Fruit fly (Drosophila melanogaster): ENCODE results near the gene CG31917.

CG31917 gene

DNA sequence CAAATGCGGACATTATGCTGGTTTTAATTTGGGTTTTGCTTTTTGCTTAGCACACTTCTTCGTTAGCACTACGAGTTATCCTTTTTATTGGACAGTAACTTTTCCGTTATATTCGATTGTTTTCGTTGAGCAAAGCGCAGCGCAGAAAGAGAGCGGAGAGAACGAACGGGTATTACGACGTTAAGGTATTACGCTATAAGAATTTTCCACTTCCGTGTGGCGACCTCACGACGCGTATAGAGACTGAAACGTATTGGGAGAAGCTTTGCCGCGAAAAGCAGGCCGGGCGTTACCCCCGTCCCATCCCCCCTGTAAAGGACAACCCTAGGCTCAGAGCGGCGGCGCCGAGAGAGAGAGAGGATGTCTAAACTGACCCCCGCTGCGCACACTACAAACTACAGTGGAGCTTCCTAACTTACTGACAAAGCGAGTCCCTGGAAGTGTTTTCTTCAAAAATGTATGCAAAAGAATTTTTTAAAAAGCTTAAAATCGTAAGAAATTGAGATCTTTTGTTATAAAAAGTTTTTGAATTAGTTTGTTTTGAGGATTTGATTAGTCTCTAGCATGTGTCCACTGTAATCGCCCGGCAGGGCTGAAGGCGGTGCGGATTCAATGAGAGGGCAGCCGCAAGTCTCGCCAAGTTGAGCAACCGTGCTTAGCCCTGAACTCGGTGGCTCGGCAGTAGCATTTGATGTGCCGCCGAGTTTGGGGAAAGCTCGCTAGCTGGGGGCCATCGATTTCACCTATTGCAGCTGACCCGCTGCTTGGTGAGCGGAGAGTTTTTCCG is 5.8 kb downstream of the CG31917 start:
- peak; percentile 87 for TF ChIP-seq noc (tag; optimal IDR thresholded peaks at IDR 0.05)

DNA sequence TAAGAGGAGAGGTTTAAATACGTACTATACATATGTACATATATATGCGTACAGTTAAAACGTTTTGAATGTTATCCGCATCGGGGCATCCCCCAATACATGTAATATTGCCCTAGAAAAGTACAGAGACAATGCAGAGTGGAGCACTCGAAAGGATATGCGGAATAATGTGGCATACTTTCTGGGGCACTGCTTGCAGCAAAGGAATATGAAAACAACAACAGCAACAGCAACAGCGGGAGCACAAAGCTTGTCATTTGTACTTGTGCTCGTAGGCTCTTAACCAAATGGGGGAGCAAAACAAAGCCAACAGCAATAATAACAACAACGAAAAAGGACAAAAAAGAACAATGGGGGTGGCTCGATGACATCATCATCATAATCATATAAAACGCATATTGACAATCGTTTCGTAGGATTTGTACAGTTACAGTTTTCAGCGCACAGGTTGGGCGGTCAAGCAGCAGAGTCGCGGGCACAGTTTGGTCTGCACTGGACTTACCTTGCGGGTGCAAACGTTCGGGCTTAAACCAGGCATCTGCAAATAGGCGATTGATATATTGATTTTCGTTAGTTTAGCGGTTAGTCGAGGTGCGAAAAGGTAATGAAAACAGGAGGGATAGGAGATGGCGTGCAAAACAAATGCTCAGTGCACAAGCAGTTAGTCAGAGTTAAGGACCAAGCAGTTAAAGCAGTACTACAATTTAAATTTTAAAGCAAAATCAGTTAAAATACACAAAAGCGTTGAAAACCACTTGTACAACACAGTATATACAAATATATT is 6.8 kb downstream of the CG31917 start:
- TF ChIP-seq noc (tag; optimal IDR thresholded peaks at IDR 0.05): no peak

DNA sequence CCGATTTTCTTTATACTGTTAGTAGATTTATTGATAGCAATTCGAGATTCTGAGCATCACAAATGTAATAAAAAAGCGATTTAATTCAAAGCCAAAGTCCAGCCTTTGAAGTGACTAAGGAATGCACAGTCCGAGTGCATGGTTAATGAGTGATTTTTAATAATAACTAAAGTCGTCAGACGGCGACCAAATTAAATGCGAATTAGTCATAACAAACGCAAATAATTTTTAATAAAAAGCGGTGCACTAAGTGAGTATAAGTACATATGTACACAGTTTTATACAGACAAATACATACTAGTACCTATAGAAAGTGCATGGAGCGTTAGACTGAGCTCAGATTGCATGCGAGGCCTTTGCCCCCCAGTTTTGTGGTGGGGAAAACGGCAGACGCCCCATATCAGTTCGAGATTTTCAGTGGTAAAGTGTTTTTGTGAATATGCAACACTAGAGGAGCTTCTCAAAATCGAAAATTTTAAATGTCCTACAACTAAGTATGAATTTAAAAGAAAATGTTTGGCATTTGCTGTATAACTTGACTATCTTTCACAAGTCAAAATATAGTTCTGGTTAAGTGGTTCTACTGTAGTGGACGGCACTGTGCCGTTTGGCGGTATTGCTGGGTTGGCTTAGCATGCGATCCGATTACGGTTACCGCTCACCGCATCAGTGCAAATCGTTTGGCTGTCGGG is 7.8 kb downstream of the CG31917 start:
- TF ChIP-seq noc (tag; optimal IDR thresholded peaks at IDR 0.05): no peak

DNA sequence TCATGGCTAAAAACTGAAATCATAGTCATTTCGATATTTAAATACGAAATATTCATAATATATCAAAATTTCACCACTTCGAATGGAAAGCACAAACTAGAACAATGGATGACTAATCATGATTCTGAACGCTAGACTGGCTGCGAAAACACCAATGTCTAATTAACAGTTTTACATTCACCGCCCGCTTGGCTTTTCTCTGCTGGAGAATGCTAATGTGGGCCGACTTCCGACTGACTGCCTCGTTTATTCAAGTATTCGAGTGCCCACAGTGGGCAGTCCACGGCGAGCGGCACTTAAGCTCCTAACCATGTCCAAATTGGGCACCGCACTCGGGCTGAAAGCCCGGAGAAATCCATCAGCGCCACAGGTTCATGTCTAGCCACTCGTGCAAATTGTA is 8.6 kb downstream of the CG31917 start:
- no peak for TF ChIP-seq noc (tag; optimal IDR thresholded peaks at IDR 0.05)

- TF ChIP-seq noc (tag; optimal IDR thresholded peaks at IDR 0.05): no peak
Measured at dm6 chr2L:5001582-5001929, 9.1 kb downstream of the CG31917 start.

- no peak for TF ChIP-seq noc (tag; optimal IDR thresholded peaks at IDR 0.05)
Measured at dm6 chr2L:5000919-5001581, 9.6 kb downstream of the CG31917 start.

DNA sequence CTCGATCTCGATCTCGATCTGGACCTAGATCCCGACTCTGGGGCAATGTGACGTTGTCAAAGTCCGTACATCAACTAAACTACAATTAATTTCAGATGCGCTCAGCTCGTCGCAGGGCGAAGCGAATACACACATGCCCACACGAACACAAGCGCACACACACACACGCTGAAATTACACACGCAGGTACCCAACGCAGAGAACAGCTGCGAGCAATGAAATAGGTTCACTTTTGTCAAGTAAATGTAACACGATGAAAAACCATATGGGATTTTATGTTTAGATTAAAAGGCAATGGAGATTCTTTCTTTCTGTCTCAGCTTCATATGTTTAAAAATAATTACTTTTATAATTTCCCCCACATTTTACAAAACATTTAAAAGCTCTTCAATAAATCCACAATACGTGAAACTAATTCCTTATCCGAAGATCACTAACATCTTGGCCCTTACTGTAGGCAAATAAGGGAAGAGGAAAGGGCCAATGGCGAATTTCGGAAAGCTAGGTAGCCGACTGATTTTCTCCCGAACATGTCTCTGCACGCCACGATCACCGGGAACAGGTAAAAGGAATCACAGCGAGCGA is 10.3 kb downstream of the CG31917 start:
- TF ChIP-seq noc (tag; optimal IDR thresholded peaks at IDR 0.05): peak; percentile 87

- peak; percentile 75 for TF ChIP-seq noc (tag; optimal IDR thresholded peaks at IDR 0.05)
Measured at dm6 chr2L:4999389-5000032, 11.1 kb downstream of the CG31917 start.

- no peak for TF ChIP-seq noc (tag; optimal IDR thresholded peaks at IDR 0.05)
Measured at dm6 chr2L:4998571-4999191, 12.0 kb downstream of the CG31917 start.

- TF ChIP-seq noc (tag; optimal IDR thresholded peaks at IDR 0.05): no peak
Measured at dm6 chr2L:4998260-4998560, 12.4 kb downstream of the CG31917 start.

DNA sequence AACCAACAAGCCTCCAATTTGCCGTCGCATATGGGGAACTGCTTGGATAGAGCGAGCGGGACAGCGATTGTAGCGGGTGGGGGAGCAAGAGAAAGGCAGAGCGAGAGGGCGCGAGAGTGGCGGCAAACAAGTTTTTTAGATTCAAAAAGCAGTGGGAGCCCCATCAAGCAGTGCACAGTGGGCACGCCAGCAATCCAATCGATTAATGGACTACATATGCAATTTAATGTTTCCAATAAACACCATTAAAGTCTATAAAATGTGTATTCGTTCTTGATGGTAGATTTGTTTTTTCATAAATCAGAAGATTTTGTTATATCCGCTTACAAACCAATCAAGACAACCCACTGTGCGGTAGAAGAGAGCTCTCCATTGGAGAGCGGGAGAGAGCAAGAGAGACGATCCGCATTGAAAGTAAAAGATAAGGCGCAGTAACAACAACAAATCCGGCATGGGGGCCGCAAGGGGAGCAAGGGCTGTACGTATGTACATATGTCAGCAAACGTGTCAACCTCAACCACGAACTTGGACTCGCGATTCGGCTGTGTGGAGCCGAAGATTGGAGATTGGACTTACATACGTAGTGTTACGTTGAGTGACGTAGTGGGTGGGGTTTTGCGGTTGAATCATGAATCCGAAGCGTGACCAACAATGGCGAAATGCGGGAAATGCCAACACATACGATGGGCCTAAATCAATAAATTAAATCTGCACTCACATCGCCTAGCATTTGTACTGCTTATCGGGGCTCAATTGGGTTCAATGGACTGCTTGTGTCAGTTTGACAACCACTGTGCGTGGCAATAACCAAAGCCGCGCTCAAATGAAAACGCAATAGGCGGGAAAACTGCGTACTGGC is 13.0 kb downstream of the CG31917 start:
- TF ChIP-seq noc (tag; optimal IDR thresholded peaks at IDR 0.05): peak; percentile 96

- no peak for TF ChIP-seq noc (tag; optimal IDR thresholded peaks at IDR 0.05)
Measured at dm6 chr2L:4996283-4996922, 14.2 kb downstream of the CG31917 start.

DNA sequence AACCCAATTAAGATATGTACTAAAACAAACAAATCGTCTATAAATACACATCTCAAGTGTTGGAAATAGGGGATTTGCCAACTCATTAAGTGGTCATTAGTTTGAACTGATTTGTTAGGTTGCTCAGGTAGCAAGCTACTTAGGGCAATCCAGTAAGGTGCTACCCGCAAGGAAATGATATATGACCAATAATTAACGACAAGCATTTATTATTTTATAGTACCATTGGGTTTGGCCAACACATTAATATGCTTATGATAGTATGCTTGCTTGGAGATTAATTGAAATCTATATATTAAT is 14.8 kb downstream of the CG31917 start:
- TF ChIP-seq noc (tag; optimal IDR thresholded peaks at IDR 0.05): no peak

Measured in whole organism, larva.